Fruit fly (Drosophila melanogaster) whole organism, pupa: ENCODE data around the gene Pcyt1.
A peak's percentile ranks its signal among the peaks of the same experiment; 100 is the strongest.

ENCODE experiments used
- CG10348 ChIP-seq: fragments of 200-800 bp; sonication (Bioruptor generic); IDR thresholded peaks from 2 replicates; pipeline ENCODE4 v1.3.6; 2022; ENCODE audit warnings: missing biosample characterization, missing genetic modification characterization
- CG17806 ChIP-seq: fragments of 200-800 bp; sonication (Bioruptor generic); optimal IDR thresholded peaks from 2 replicates; lab custom pipeline; 2018; ENCODE audit warnings: missing biosample characterization, mild to moderate bottlenecking, missing genetic modification characterization, moderate library complexity
- CG32121 ChIP-seq: fragments of 200-800 bp; sonication (Bioruptor generic); IDR thresholded peaks from 2 replicates; pipeline ENCODE4 v1.3.6; 2022; ENCODE audit warnings: missing biosample characterization, missing genetic modification characterization
- CG34367 ChIP-seq: fragments of 200-800 bp; sonication (Bioruptor generic); optimal IDR thresholded peaks from 2 replicates; lab custom pipeline; 2018; ENCODE audit warnings: missing biosample characterization, mild to moderate bottlenecking, missing genetic modification characterization
- CG4496 ChIP-seq: fragments of 200-800 bp; sonication (Bioruptor generic); IDR thresholded peaks from 3 replicates; pipeline ENCODE4 v1.3.6; 2022; ENCODE audit warnings: missing biosample characterization, missing genetic modification characterization
- CG8159 ChIP-seq: fragments of 200-800 bp; sonication (Bioruptor generic); optimal IDR thresholded peaks from 3 replicates; lab custom pipeline; 2018; ENCODE audit warnings: missing biosample characterization, mild to moderate bottlenecking, missing genetic modification characterization, moderate library complexity
- Ets98B ChIP-seq: fragments of 200-800 bp; sonication (Bioruptor generic); IDR thresholded peaks from 2 replicates; pipeline ENCODE4 v1.3.6; 2022; ENCODE audit warnings: missing biosample characterization, missing genetic modification characterization
- fd96Ca ChIP-seq: fragments of 200-800 bp; sonication (Bioruptor generic); IDR thresholded peaks from 3 replicates; pipeline ENCODE4 v1.3.6; 2022; ENCODE audit warnings: missing biosample characterization, missing genetic modification characterization
- gl ChIP-seq: fragments of 200-800 bp; sonication (Bioruptor generic); optimal IDR thresholded peaks from 2 replicates; lab custom pipeline; 2018; ENCODE audit warnings: missing biosample characterization, mild to moderate bottlenecking, missing genetic modification characterization

DNA sequence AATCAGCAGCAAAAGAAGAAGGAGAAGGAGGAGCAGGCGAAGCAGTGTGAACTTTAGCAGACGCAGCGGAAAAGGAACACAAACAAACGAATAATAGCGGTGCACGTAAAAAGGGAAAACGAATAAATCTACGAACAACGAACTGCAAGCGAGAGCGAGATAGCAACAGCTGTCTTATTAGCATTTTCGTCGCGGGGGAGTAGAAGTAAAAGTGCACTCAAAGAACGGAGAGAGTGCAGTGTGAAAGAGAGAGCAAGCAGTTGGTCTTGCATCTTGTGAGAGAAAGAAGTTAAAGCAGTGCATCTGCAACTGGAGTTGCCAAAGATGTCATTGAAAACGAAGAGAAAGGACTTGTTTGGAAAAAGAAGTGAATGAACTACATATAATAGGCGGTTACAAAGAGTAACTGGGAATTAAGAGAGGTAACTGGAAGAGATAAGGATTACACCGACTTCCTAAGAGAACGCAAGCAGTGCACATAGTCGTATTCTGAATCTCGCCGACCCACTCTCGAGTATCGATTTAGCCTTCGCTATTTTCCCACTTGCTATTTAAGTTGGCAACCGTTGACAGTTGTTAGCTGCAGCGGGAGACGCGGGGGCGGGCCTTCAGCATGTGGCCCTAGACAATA, 47.0 kb downstream of the Pcyt1 start:
- TF ChIP-seq CG17806 (no peak), CG8159 (tag; lab: Kevin White, UChicago) (no peak), fd96Ca (GFP tag; lab: Robert Waterston, UW) (0 out of 3 replicates have a peak, but pooled peaks have one; percentile 23), CG32121 (GFP tag; lab: Robert Waterston, UW) (no peak), gl (peak; percentile 33), CG10348 (GFP tag; lab: Robert Waterston, UW) (no peak), CG34367 (tag; lab: Kevin White, UChicago) (no peak), Ets98B (GFP tag; lab: Robert Waterston, UW) (peak; percentile 27; the same call in 1 of the 2 replicates), CG4496 (GFP tag; lab: Robert Waterston, UW) (0 out of 3 replicates have a peak, but pooled peaks have one; percentile 38)
